Fruit fly (Drosophila melanogaster) whole organism, embryonic: ENCODE data around the gene CG31019.

Source experiments
- Ada2b ChIP-seq: fragments of 200-800 bp; sonication (Bioruptor generic); IDR thresholded peaks from 2 replicates; pipeline ENCODE4 v1.3.6; 2022; ENCODE audit warnings: missing biosample characterization, missing genetic modification characterization
- Adf1 ChIP-seq: fragments of 200-800 bp; sonication (Bioruptor generic); IDR thresholded peaks from 2 replicates; pipeline ENCODE4 v1.3.6; 2022; ENCODE audit warnings: missing biosample characterization, missing genetic modification characterization
- Asciz ChIP-seq: fragments of 200-800 bp; sonication (Bioruptor generic); optimal IDR thresholded peaks from 2 replicates; lab custom pipeline; 2017; ENCODE audit warnings: missing biosample characterization, mild to moderate bottlenecking, missing genetic modification characterization, missing genetic modification reagents
- CG1024 ChIP-seq: fragments of 200-800 bp; sonication (Bioruptor generic); IDR thresholded peaks from 2 replicates; pipeline ENCODE4 v1.3.6; 2022; ENCODE audit warnings: missing biosample characterization, missing genetic modification characterization
- CG10366 ChIP-seq: fragments of 200-800 bp; sonication (Bioruptor generic); IDR thresholded peaks from 2 replicates; pipeline ENCODE4 v1.3.6; 2022; ENCODE audit warnings: missing biosample characterization, missing genetic modification characterization
- CG10543 ChIP-seq: fragments of 200-800 bp; sonication (Bioruptor generic); optimal IDR thresholded peaks from 3 replicates; lab custom pipeline; 2017; ENCODE audit warnings: missing biosample characterization, mild to moderate bottlenecking, missing genetic modification characterization, moderate library complexity
- CG10959 ChIP-seq: fragments of 200-800 bp; sonication (Bioruptor generic); IDR thresholded peaks from 2 replicates; pipeline ENCODE4 v1.3.6; 2022; ENCODE audit warnings: missing biosample characterization, missing genetic modification characterization
- CG12155 ChIP-seq: fragments of 200-800 bp; sonication (Bioruptor generic); optimal IDR thresholded peaks from 3 replicates; lab custom pipeline; 2016; ENCODE audit warnings: missing biosample characterization, missing genetic modification characterization
- CG13296 ChIP-seq: fragments of 200-800 bp; sonication (Bioruptor generic); optimal IDR thresholded peaks from 3 replicates; lab custom pipeline; 2018; ENCODE audit warnings: missing biosample characterization, mild to moderate bottlenecking, missing genetic modification characterization
- CG14965 ChIP-seq: fragments of 200-800 bp; sonication (Bioruptor generic); optimal IDR thresholded peaks from 2 replicates; lab custom pipeline; 2016; ENCODE audit warnings: missing biosample characterization, missing genetic modification characterization, borderline replicate concordance
- CG1529 ChIP-seq: fragments of 200-800 bp; sonication (Bioruptor generic); optimal IDR thresholded peaks from 3 replicates; lab custom pipeline; 2018; ENCODE audit warnings: missing biosample characterization, missing genetic modification characterization
- CG16815 ChIP-seq: fragments of 200-800 bp; sonication (Bioruptor generic); optimal IDR thresholded peaks from 3 replicates; lab custom pipeline; 2017; ENCODE audit warnings: missing biosample characterization, mild to moderate bottlenecking, missing genetic modification characterization
- CG18011 ChIP-seq: fragments of 200-800 bp; sonication (Bioruptor generic); optimal IDR thresholded peaks from 2 replicates; lab custom pipeline; 2017; ENCODE audit warnings: missing biosample characterization, missing genetic modification characterization, mild to moderate bottlenecking, moderate library complexity, missing genotype
- CG33557 ChIP-seq: fragments of 200-800 bp; sonication (Bioruptor generic); optimal IDR thresholded peaks from 2 replicates; lab custom pipeline; 2019; ENCODE audit warnings: missing biosample characterization, mild to moderate bottlenecking, missing genetic modification characterization, moderate library complexity
- CG42726 ChIP-seq: fragments of 200-800 bp; sonication (Bioruptor generic); IDR thresholded peaks from 2 replicates; pipeline ENCODE4 v1.3.6; 2022; ENCODE audit warnings: missing biosample characterization, missing genetic modification characterization; ENCODE audit not compliant: partially characterized antibody
- CG4360 ChIP-seq: fragments of 200-800 bp; sonication (Bioruptor generic); IDR thresholded peaks from 2 replicates; pipeline ENCODE4 v1.3.6; 2022; ENCODE audit warnings: missing biosample characterization, missing genetic modification characterization
- CG6254 ChIP-seq: fragments of 200-800 bp; sonication (Bioruptor generic); optimal IDR thresholded peaks from 3 replicates; lab custom pipeline; 2017; ENCODE audit warnings: mild to moderate bottlenecking, missing biosample characterization, missing genetic modification reagents, missing genetic modification characterization
- CG6683 ChIP-seq: fragments of 200-800 bp; sonication (Bioruptor generic); optimal IDR thresholded peaks from 2 replicates; lab custom pipeline; 2017; ENCODE audit warnings: missing biosample characterization, mild to moderate bottlenecking, missing genetic modification characterization, missing genetic modification reagents
- CG7987 ChIP-seq: fragments of 200-800 bp; sonication (Bioruptor generic); optimal IDR thresholded peaks from 2 replicates; lab custom pipeline; 2018; ENCODE audit warnings: missing biosample characterization, mild to moderate bottlenecking, missing genetic modification characterization, moderate library complexity
- CG8290 ChIP-seq, 3 experiments: fragments of 200-800 bp; sonication (Bioruptor generic); optimal IDR thresholded peaks; 2 replicates each; lab custom pipeline; 2016 to 2019; ENCODE audit warnings: missing biosample characterization in 3 of 3, missing genetic modification characterization in 3 of 3, mild to moderate bottlenecking in 2 of 3, moderate library complexity in 1 of 3
- CG8944 ChIP-seq: fragments of 200-800 bp; sonication (Bioruptor generic); optimal IDR thresholded peaks from 3 replicates; lab custom pipeline; 2016; ENCODE audit warnings: missing biosample characterization, missing genetic modification characterization
- CrebB ChIP-seq: fragments of 200-800 bp; sonication (Bioruptor generic); optimal IDR thresholded peaks from 3 replicates; lab custom pipeline; 2018; ENCODE audit warnings: missing biosample characterization, mild to moderate bottlenecking, missing genetic modification characterization
- D19B ChIP-seq: fragments of 200-800 bp; sonication (Bioruptor generic); optimal IDR thresholded peaks from 2 replicates; lab custom pipeline; 2017; ENCODE audit warnings: missing biosample characterization, mild to moderate bottlenecking, missing genetic modification characterization
- Dp ChIP-seq: fragments of 200-800 bp; sonication (Bioruptor generic); optimal IDR thresholded peaks from 2 replicates; lab custom pipeline; 2018; ENCODE audit warnings: missing biosample characterization, mild to moderate bottlenecking, missing genetic modification characterization, moderate library complexity
- Elba2 ChIP-seq: fragments of 200-800 bp; sonication (Bioruptor generic); optimal IDR thresholded peaks from 3 replicates; lab custom pipeline; 2016; ENCODE audit warnings: missing biosample characterization, missing genetic modification characterization
- Ets65A ChIP-seq: fragments of 200-800 bp; sonication (Bioruptor generic); peaks from one replicate; lab custom pipeline; 2016; ENCODE audit warnings: missing biosample characterization, missing genetic modification characterization
- Fer1 ChIP-seq: fragments of 200-800 bp; sonication (Bioruptor generic); optimal IDR thresholded peaks from 2 replicates; lab custom pipeline; 2017; ENCODE audit warnings: missing biosample characterization, mild to moderate bottlenecking, missing genetic modification characterization
- Neu2 ChIP-seq: fragments of 200-800 bp; sonication (Bioruptor generic); optimal IDR thresholded peaks from 3 replicates; lab custom pipeline; 2016; ENCODE audit warnings: missing biosample characterization, missing genetic modification characterization, borderline replicate concordance
- NfI ChIP-seq: fragments of 200-800 bp; sonication (Bioruptor generic); optimal IDR thresholded peaks from 3 replicates; lab custom pipeline; 2018; ENCODE audit warnings: missing biosample characterization, mild to moderate bottlenecking, missing genetic modification characterization, moderate library complexity
- Pdp1 ChIP-seq, 2 experiments: fragments of 200-800 bp; sonication (Bioruptor generic); optimal IDR thresholded peaks; 3 replicates each; lab custom pipeline; 2016; ENCODE audit warnings: missing biosample characterization in 2 of 2, missing genetic modification characterization in 2 of 2, mild to moderate bottlenecking in 1 of 2, moderate library complexity in 1 of 2
- Ptx1 ChIP-seq: fragments of 200-800 bp; sonication (Bioruptor generic); IDR thresholded peaks from 2 replicates; pipeline ENCODE4 v1.3.6; 2022; ENCODE audit warnings: missing biosample characterization, missing genetic modification characterization
- Trl ChIP-seq, 3 experiments: fragments of >200 bp in 2 of 3; fragments of 200-800 bp in 1 of 3; sonication (Bioruptor generic) in 1 of 3; optimal IDR thresholded peaks; 2 replicates in 1 of 3; 3 replicates in 2 of 3; lab custom pipeline; 2016 to 2017; ENCODE audit warnings: missing biosample characterization in 1 of 3, missing genetic modification characterization in 1 of 3
- bsh ChIP-seq, 2 experiments: fragments of 200-800 bp; sonication (Bioruptor generic); optimal IDR thresholded peaks; 2 replicates each; lab custom pipeline; 2017 to 2018; ENCODE audit warnings: mild to moderate bottlenecking in 2 of 2, missing biosample characterization in 2 of 2, missing genetic modification characterization in 2 of 2, moderate library complexity in 1 of 2
- chn ChIP-seq: fragments of 200-800 bp; sonication (Bioruptor generic); optimal IDR thresholded peaks from 2 replicates; lab custom pipeline; 2016; ENCODE audit warnings: missing biosample characterization, missing genetic modification characterization
- ci ChIP-seq: fragments of 200-800 bp; sonication (Bioruptor generic); IDR thresholded peaks from 3 replicates; pipeline ENCODE4 v1.3.6; 2022; ENCODE audit warnings: missing biosample characterization, missing genetic modification characterization
- croc ChIP-seq: fragments of 200-800 bp; sonication (Bioruptor generic); conservative IDR thresholded peaks from 3 replicates; pipeline ENCODE4 v1.3.6; 2022; ENCODE audit warnings: missing biosample characterization, missing genetic modification characterization
- gce ChIP-seq: fragments of 200-800 bp; sonication (Bioruptor generic); IDR thresholded peaks from 3 replicates; pipeline ENCODE4 v1.3.6; 2022; ENCODE audit warnings: missing biosample characterization, missing genetic modification characterization
- gfzf ChIP-seq: fragments of 200-800 bp; sonication (Bioruptor generic); optimal IDR thresholded peaks from 2 replicates; lab custom pipeline; 2016; ENCODE audit warnings: missing biosample characterization, mild to moderate bottlenecking, missing genetic modification characterization, moderate library complexity
- gsb ChIP-seq: fragments of 200-800 bp; sonication (Bioruptor generic); IDR thresholded peaks from 2 replicates; pipeline ENCODE4 v1.3.6; 2022; ENCODE audit warnings: missing biosample characterization, missing genetic modification characterization
- h ChIP-seq: fragments of >200 bp; optimal IDR thresholded peaks from 2 replicates; lab custom pipeline; 2017
- knrl ChIP-seq: fragments of 200-800 bp; sonication (Bioruptor generic); IDR thresholded peaks from 3 replicates; pipeline ENCODE4 v1.3.6; 2022; ENCODE audit warnings: missing biosample characterization, missing genetic modification characterization; ENCODE audit not compliant: partially characterized antibody
- nerfin-1 ChIP-seq: fragments of 200-800 bp; sonication (Bioruptor generic); optimal IDR thresholded peaks from 3 replicates; lab custom pipeline; 2019; ENCODE audit warnings: missing biosample characterization, mild to moderate bottlenecking, missing genetic modification characterization, moderate library complexity
- pita ChIP-seq: fragments of 200-800 bp; sonication (Bioruptor generic); optimal IDR thresholded peaks from 2 replicates; lab custom pipeline; 2017; ENCODE audit warnings: missing biosample characterization, mild to moderate bottlenecking, missing genetic modification characterization
- sr ChIP-seq: fragments of 200-800 bp; sonication (Bioruptor generic); IDR thresholded peaks from 3 replicates; pipeline ENCODE4 v1.3.6; 2022; ENCODE audit warnings: missing biosample characterization, missing genetic modification characterization
- sug ChIP-seq: fragments of 200-800 bp; optimal IDR thresholded peaks from 2 replicates; lab custom pipeline; 2019; ENCODE audit warnings: missing biosample characterization, mild to moderate bottlenecking, missing genetic modification characterization, moderate library complexity
- tx ChIP-seq: fragments of 200-800 bp; sonication (Bioruptor generic); optimal IDR thresholded peaks from 2 replicates; lab custom pipeline; 2016; ENCODE audit warnings: missing biosample characterization, missing genetic modification characterization
- unc-4 ChIP-seq: fragments of 200-800 bp; sonication (Bioruptor generic); IDR thresholded peaks from 2 replicates; pipeline ENCODE4 v1.3.6; 2022; ENCODE audit warnings: missing biosample characterization, missing genetic modification characterization; ENCODE audit not compliant: partially characterized antibody

The CG31019 gene

dm6 chr3R:30601440-30602256 lies 4.8 kb downstream of the CG31019 start, which contains the start of the genes CG2246 and CG31021 (continued):
- no peak for TF ChIP-seq CG14965 (GFP tag; lab: Kevin White, UChicago)
- no peak for TF ChIP-seq CG6683 (GFP tag; lab: Kevin White, UChicago)
- no peak for TF ChIP-seq CG1529 (GFP tag; lab: Kevin White, UChicago)
- TF ChIP-seq Fer1 (GFP tag; lab: Kevin White, UChicago): no peak
- TF ChIP-seq Neu2 (GFP tag; lab: Kevin White, UChicago): no peak
- peak; percentile 82 for TF ChIP-seq pita
- TF ChIP-seq CG12155: peak; percentile 22
- TF ChIP-seq CG8944 (GFP tag; lab: Kevin White, UChicago): peak; percentile 66
- TF ChIP-seq Elba2 (GFP tag; lab: Kevin White, UChicago): no peak
- TF ChIP-seq CG10543 (GFP tag; lab: Kevin White, UChicago): peak; percentile 35
- no peak for TF ChIP-seq CrebB (tag; lab: Kevin White, UChicago)
- TF ChIP-seq Asciz (GFP tag; lab: Kevin White, UChicago): no peak
- TF ChIP-seq nerfin-1 (tag; lab: Kevin White, UChicago): peak; percentile 39
- TF ChIP-seq CG10959 (GFP tag; lab: Robert Waterston, UW): no peak
- TF ChIP-seq CG33557 (GFP tag; lab: Kevin White, UChicago): no peak
- TF ChIP-seq unc-4 (GFP tag; lab: Robert Waterston, UW): peak; percentile 77
- peak in 1 of 2 experiments; percentile 4 for TF ChIP-seq bsh (GFP tag; optimal IDR thresholded peaks at IDR 0.05; lab: Kevin White, UChicago)
- no peak; the same call in 2 of the 3 replicates for TF ChIP-seq croc (GFP tag; lab: Robert Waterston, UW)
- no peak for TF ChIP-seq Adf1 (GFP tag; lab: Robert Waterston, UW)
- TF ChIP-seq CG13296 (GFP tag; lab: Kevin White, UChicago): no peak
- no peak for TF ChIP-seq CG6254
- TF ChIP-seq Trl (optimal IDR thresholded peaks at IDR 0.05; lab: Kevin White, UChicago): no peak
- peak; percentile 53 for TF ChIP-seq Trl (GFP tag; optimal IDR thresholded peaks at IDR 0.05; lab: Kevin White, UChicago)
- peak; percentile 99 for TF ChIP-seq Ets65A (GFP tag; lab: Kevin White, UChicago)
- no peak for TF ChIP-seq CG1024 (GFP tag; lab: Robert Waterston, UW)
- TF ChIP-seq gce (GFP tag; lab: Robert Waterston, UW): 0 out of 3 replicates have a peak, but pooled peaks have one; percentile 25
- TF ChIP-seq NfI: no peak
- TF ChIP-seq sug: no peak
- TF ChIP-seq chn (GFP tag; lab: Kevin White, UChicago): peak; percentile 49
- TF ChIP-seq CG7987: no peak
- no peak for TF ChIP-seq CG4360
- TF ChIP-seq knrl (GFP tag; lab: Robert Waterston, UW): peak; percentile 85
- TF ChIP-seq ci (GFP tag; lab: Robert Waterston, UW): peak; percentile 67; the same call in 2 of the 3 replicates
- no peak for TF ChIP-seq h
- TF ChIP-seq Ada2b (GFP tag; lab: Robert Waterston, UW): peak; percentile 16; the same call in 1 of the 2 replicates
- TF ChIP-seq CG8290 (GFP tag; optimal IDR thresholded peaks at IDR 0.05; lab: Kevin White, UChicago): peak; percentile 92
- peak; percentile 40 to 94 for TF ChIP-seq CG8290 (tag; optimal IDR thresholded peaks at IDR 0.05; lab: Kevin White, UChicago)
- peak; percentile 56 for TF ChIP-seq gfzf (GFP tag; lab: Kevin White, UChicago)
- TF ChIP-seq CG18011 (GFP tag; lab: Kevin White, UChicago): no peak
- TF ChIP-seq Ptx1: peak; percentile 43; the same call in 1 of the 2 replicates
- TF ChIP-seq tx (GFP tag; lab: Kevin White, UChicago): peak; percentile 65
- no peak for TF ChIP-seq sr
- peak; percentile 61 to 66 for TF ChIP-seq Pdp1 (GFP tag; optimal IDR thresholded peaks at IDR 0.05; lab: Kevin White, UChicago)
- no peak for TF ChIP-seq D19B
- peak; percentile 93 for TF ChIP-seq CG42726 (GFP tag; lab: Robert Waterston, UW)
- TF ChIP-seq CG10366: no peak; the same call in 1 of the 2 replicates
- TF ChIP-seq CG16815: peak; percentile 43
- peak; percentile 36 for TF ChIP-seq Dp (GFP tag; lab: Kevin White, UChicago)
- TF ChIP-seq gsb: no peak
